Worm (Caenorhabditis elegans) whole organism, L3 larva: Measurements from ENCODE around the gene srh-2.

Experiments
- R02D3.7 ChIP-seq: fragments of 150-350 bp; optimal IDR thresholded peaks from 2 replicates; lab custom pipeline; 2014; ENCODE audit warnings: missing biosample characterization, missing genetic modification characterization
- ceh-82 ChIP-seq: fragments of 150-350 bp; optimal IDR thresholded peaks from 2 replicates; lab custom pipeline; 2014; ENCODE audit warnings: missing biosample characterization, missing genetic modification characterization
- egl-27 ChIP-seq: sonication (generic microtip); optimal IDR thresholded peaks from 4 replicates; lab custom pipeline; 2017; ENCODE audit warnings: missing biosample characterization, missing genetic modification reagents, missing genetic modification characterization
- nhr-77 ChIP-seq: fragments of 150-350 bp; optimal IDR thresholded peaks from 2 replicates; lab custom pipeline; 2014; ENCODE audit warnings: missing biosample characterization, missing genetic modification characterization
- snpc-4 ChIP-seq: fragments of 150-350 bp; optimal IDR thresholded peaks from 2 replicates; lab custom pipeline; 2014; ENCODE audit warnings: missing biosample characterization, missing genetic modification characterization
- zag-1 ChIP-seq: fragments of 150-350 bp; optimal IDR thresholded peaks from 2 replicates; lab custom pipeline; 2014; ENCODE audit warnings: missing biosample characterization, missing genetic modification characterization
- ztf-11 ChIP-seq: fragments of 150-350 bp; optimal IDR thresholded peaks from 2 replicates; lab custom pipeline; 2014; ENCODE audit warnings: missing biosample characterization, missing genetic modification characterization

ce11 chrV:725807-726572 lies 2.1 kb upstream of the srh-2 start:
- TF ChIP-seq snpc-4 (tag; lab: Kevin White, UChicago) (no peak), egl-27 (no peak), nhr-77 (tag; lab: Kevin White, UChicago) (no peak), zag-1 (tag; lab: Kevin White, UChicago) (no peak), ztf-11 (tag; lab: Kevin White, UChicago) (no peak), R02D3.7 (tag; lab: Kevin White, UChicago) (no peak), ceh-82 (tag; lab: Kevin White, UChicago) (no peak)
